Worm (Caenorhabditis elegans) whole organism, L1 larva: ENCODE measurements around the gene gmap-2.
A peak's percentile ranks its signal among the peaks of the same experiment; 100 is the strongest.

ENCODE experiments used
- C04F5.9 ChIP-seq: sonication (generic microtip); optimal IDR thresholded peaks from 2 replicates; lab custom pipeline; 2016; ENCODE audit warnings: missing genetic modification characterization, missing compliant biosample characterization
- C16A3.4 ChIP-seq: fragments of 150-350 bp; optimal IDR thresholded peaks from 2 replicates; lab custom pipeline; 2014; ENCODE audit warnings: missing biosample characterization, missing genetic modification characterization
- C34B4.2 ChIP-seq: sonication (generic microtip); optimal IDR thresholded peaks from 2 replicates; lab custom pipeline; 2017; ENCODE audit warnings: mild to moderate bottlenecking, missing genetic modification characterization, missing compliant biosample characterization
- Y116A8C.19 ChIP-seq: sonication (generic microtip); optimal IDR thresholded peaks from 2 replicates; lab custom pipeline; 2016; ENCODE audit warnings: missing compliant biosample characterization, missing genetic modification characterization, borderline replicate concordance
- aha-1 ChIP-seq: fragments of 150-350 bp; optimal IDR thresholded peaks from 2 replicates; lab custom pipeline; 2014; ENCODE audit warnings: missing biosample characterization, missing genetic modification characterization
- aly-2 ChIP-seq: fragments of 150-350 bp; optimal IDR thresholded peaks from 2 replicates; lab custom pipeline; 2014; ENCODE audit warnings: missing biosample characterization, missing genetic modification characterization
- ama-1 ChIP-seq: fragments of 150-350 bp; optimal IDR thresholded peaks from 2 replicates; lab custom pipeline; 2014
- ceh-63 ChIP-seq: fragments of 200-800 bp; sonication (Bioruptor generic); optimal IDR thresholded peaks from 2 replicates; lab custom pipeline; 2018; ENCODE audit warnings: mild to moderate bottlenecking, missing genetic modification characterization, missing compliant biosample characterization
- ceh-8 ChIP-seq: fragments of 200-800 bp; sonication (Bioruptor generic); optimal IDR thresholded peaks from 2 replicates; lab custom pipeline; 2018; ENCODE audit warnings: mild to moderate bottlenecking, missing genetic modification characterization, moderate library complexity, missing compliant biosample characterization
- ceh-90 ChIP-seq: sonication (generic microtip); optimal IDR thresholded peaks from 2 replicates; lab custom pipeline; 2016; ENCODE audit warnings: missing genetic modification characterization, missing compliant biosample characterization
- egl-27 ChIP-seq, 2 experiments: fragments of 150-350 bp in 1 of 2; sonication (generic microtip); optimal IDR thresholded peaks; 3 replicates each; lab custom pipeline; 2017 to 2018; ENCODE audit warnings: missing biosample characterization in 2 of 2, missing genetic modification characterization in 2 of 2, missing genetic modification reagents in 2 of 2
- elt-2 ChIP-seq: sonication (generic microtip); optimal IDR thresholded peaks from 2 replicates; lab custom pipeline; 2016; ENCODE audit warnings: missing genetic modification characterization, mild to moderate bottlenecking, inconsistent platforms, missing compliant biosample characterization, missing genetic modification reagents
- fkh-4 ChIP-seq: sonication (generic microtip); optimal IDR thresholded peaks from 2 replicates; lab custom pipeline; 2016; ENCODE audit warnings: missing compliant biosample characterization, missing genetic modification characterization, borderline replicate concordance
- fkh-8 ChIP-seq: sonication (generic microtip); optimal IDR thresholded peaks from 2 replicates; lab custom pipeline; 2016; ENCODE audit warnings: mild to moderate bottlenecking, missing genetic modification characterization, missing compliant biosample characterization
- fos-1 ChIP-seq: fragments of 150-350 bp; optimal IDR thresholded peaks from 2 replicates; lab custom pipeline; 2014; ENCODE audit warnings: missing biosample characterization, missing genetic modification characterization
- hlh-4 ChIP-seq: sonication (generic microtip); optimal IDR thresholded peaks from 2 replicates; lab custom pipeline; 2016; ENCODE audit warnings: mild to moderate bottlenecking, missing genetic modification characterization, missing compliant biosample characterization
- hpl-2 ChIP-seq: fragments of 150-350 bp; optimal IDR thresholded peaks from 2 replicates; lab custom pipeline; 2014; ENCODE audit warnings: missing biosample characterization, missing genetic modification reagents, missing genetic modification characterization
- lin-14 ChIP-seq: fragments of 200-800 bp; sonication (Bioruptor generic); optimal IDR thresholded peaks from 2 replicates; lab custom pipeline; 2018; ENCODE audit warnings: mild to moderate bottlenecking, missing genetic modification characterization, moderate library complexity, missing compliant biosample characterization
- lin-35 ChIP-seq, 2 experiments: fragments of 150-350 bp; optimal IDR thresholded peaks; 2 replicates each; lab custom pipeline; 2014; ENCODE audit warnings: missing biosample characterization in 2 of 2, missing genetic modification characterization in 2 of 2, missing genetic modification reagents in 2 of 2
- mdl-1 ChIP-seq, 2 experiments: fragments of 150-350 bp; optimal IDR thresholded peaks; 2 replicates each; lab custom pipeline; 2014 to 2017; ENCODE audit warnings: missing biosample characterization in 2 of 2, missing genetic modification characterization in 2 of 2, inconsistent platforms in 1 of 2
- mep-1 ChIP-seq: fragments of 150-350 bp; optimal IDR thresholded peaks from 2 replicates; lab custom pipeline; 2014; ENCODE audit warnings: missing biosample characterization, missing genetic modification characterization
- nhr-11 ChIP-seq: fragments of 150-350 bp; optimal IDR thresholded peaks from 2 replicates; lab custom pipeline; 2014; ENCODE audit warnings: missing biosample characterization, missing genetic modification characterization
- nhr-19 ChIP-seq: fragments of 200-800 bp; sonication (Bioruptor generic); conservative IDR thresholded peaks from 2 replicates; pipeline ENCODE4 v1.3.6; 2022; ENCODE audit warnings: missing genetic modification characterization, missing compliant biosample characterization
- nhr-20 ChIP-seq: sonication (generic microtip); optimal IDR thresholded peaks from 2 replicates; lab custom pipeline; 2016; ENCODE audit warnings: mild to moderate bottlenecking, missing genetic modification characterization, missing compliant biosample characterization
- nhr-47 ChIP-seq: sonication (generic microtip); optimal IDR thresholded peaks from 2 replicates; lab custom pipeline; 2016; ENCODE audit warnings: mild to moderate bottlenecking, missing genetic modification characterization, moderate library complexity, missing compliant biosample characterization
- nhr-71 ChIP-seq: sonication (generic microtip); optimal IDR thresholded peaks from 2 replicates; lab custom pipeline; 2016; ENCODE audit warnings: mild to moderate bottlenecking, missing genetic modification characterization, moderate library complexity, missing compliant biosample characterization
- nhr-85 ChIP-seq: sonication (generic microtip); peaks from one replicate; lab custom pipeline; 2016; ENCODE audit warnings: missing genetic modification characterization, inconsistent platforms, missing compliant biosample characterization
- nhr-90 ChIP-seq: sonication (generic microtip); optimal IDR thresholded peaks from 2 replicates; lab custom pipeline; 2016; ENCODE audit warnings: mild to moderate bottlenecking, missing genetic modification characterization, missing compliant biosample characterization; ENCODE audit not compliant: poor library complexity
- pqm-1 ChIP-seq: sonication (generic microtip); optimal IDR thresholded peaks from 3 replicates; lab custom pipeline; 2017; ENCODE audit warnings: missing biosample characterization, missing genetic modification characterization
- snpc-4 ChIP-seq: fragments of 150-350 bp; optimal IDR thresholded peaks from 2 replicates; lab custom pipeline; 2014; ENCODE audit warnings: missing biosample characterization, missing genetic modification characterization
- snu-23 ChIP-seq: sonication (generic microtip); optimal IDR thresholded peaks from 2 replicates; lab custom pipeline; 2016; ENCODE audit warnings: missing genetic modification characterization, missing compliant biosample characterization
- sox-4 ChIP-seq: sonication (generic microtip); optimal IDR thresholded peaks from 2 replicates; lab custom pipeline; 2016; ENCODE audit warnings: missing genetic modification characterization, missing compliant biosample characterization
- tlp-1 ChIP-seq: fragments of 150-350 bp; optimal IDR thresholded peaks from 2 replicates; lab custom pipeline; 2014; ENCODE audit warnings: missing biosample characterization, missing genetic modification characterization
- unc-62 ChIP-seq: fragments of 150-350 bp; optimal IDR thresholded peaks from 2 replicates; lab custom pipeline; 2014; ENCODE audit warnings: missing biosample characterization, missing genetic modification reagents, missing genetic modification characterization
- vab-15 ChIP-seq: sonication (generic microtip); optimal IDR thresholded peaks from 2 replicates; lab custom pipeline; 2017; ENCODE audit warnings: missing genotype, mild to moderate bottlenecking, missing genetic modification characterization, missing compliant biosample characterization
- zag-1 ChIP-seq: fragments of 150-350 bp; optimal IDR thresholded peaks from 2 replicates; lab custom pipeline; 2014; ENCODE audit warnings: missing biosample characterization, missing genetic modification characterization
- ztf-11 ChIP-seq, 2 experiments: sonication (generic microtip); optimal IDR thresholded peaks; 2 replicates each; lab custom pipeline; 2016 to 2017; ENCODE audit warnings: missing genetic modification characterization in 2 of 2, missing biosample characterization in 1 of 2, missing compliant biosample characterization in 1 of 2

Gene gmap-2

DNA sequence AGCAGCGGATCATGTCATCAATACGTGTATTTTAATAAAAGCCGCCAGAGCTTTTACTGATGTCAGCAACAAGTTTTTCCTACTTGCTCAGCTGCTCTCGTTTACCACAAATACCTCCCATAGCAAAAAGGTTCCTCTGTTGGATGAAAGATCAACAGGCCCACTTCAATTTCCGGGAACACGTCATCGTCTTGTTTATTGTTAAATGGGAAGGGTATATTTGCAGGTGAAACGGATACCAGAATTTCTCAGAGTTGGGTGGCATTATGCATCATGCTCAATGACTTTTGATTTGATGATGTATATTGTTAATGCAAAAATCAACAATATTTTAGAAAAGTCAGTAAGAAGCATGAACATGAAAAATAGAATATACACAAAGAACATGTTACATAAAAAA, 8.1 kb upstream of the gmap-2 start:
- peak; percentile 9 for TF ChIP-seq nhr-71 (tag; lab: Kevin White, UChicago)
- no peak for TF ChIP-seq snu-23 (GFP tag; lab: Kevin White, UChicago)
- peak; percentile 55 for TF ChIP-seq fkh-8 (tag; lab: Kevin White, UChicago)
- no peak for TF ChIP-seq aly-2 (tag; lab: Kevin White, UChicago)
- TF ChIP-seq snpc-4, result no peak
- TF ChIP-seq ztf-11 (tag; optimal IDR thresholded peaks at IDR 0.05; lab: Kevin White, UChicago), result no peak
- TF ChIP-seq C16A3.4, result no peak
- TF ChIP-seq nhr-19 (GFP tag; lab: Robert Waterston, UW), result no peak
- peak; percentile 79 for TF ChIP-seq hlh-4 (tag; lab: Kevin White, UChicago)
- TF ChIP-seq ceh-90 (tag; lab: Kevin White, UChicago), result no peak
- TF ChIP-seq fkh-4 (tag; lab: Kevin White, UChicago), result no peak
- TF ChIP-seq hpl-2 (GFP tag; lab: Kevin White, UChicago), result no peak
- no peak for TF ChIP-seq tlp-1 (tag; lab: Kevin White, UChicago)
- no peak for TF ChIP-seq elt-2 (tag; lab: Kevin White, UChicago)
- no peak for TF ChIP-seq Y116A8C.19
- TF ChIP-seq ceh-8 (GFP tag; lab: Kevin White, UChicago), result no peak

DNA sequence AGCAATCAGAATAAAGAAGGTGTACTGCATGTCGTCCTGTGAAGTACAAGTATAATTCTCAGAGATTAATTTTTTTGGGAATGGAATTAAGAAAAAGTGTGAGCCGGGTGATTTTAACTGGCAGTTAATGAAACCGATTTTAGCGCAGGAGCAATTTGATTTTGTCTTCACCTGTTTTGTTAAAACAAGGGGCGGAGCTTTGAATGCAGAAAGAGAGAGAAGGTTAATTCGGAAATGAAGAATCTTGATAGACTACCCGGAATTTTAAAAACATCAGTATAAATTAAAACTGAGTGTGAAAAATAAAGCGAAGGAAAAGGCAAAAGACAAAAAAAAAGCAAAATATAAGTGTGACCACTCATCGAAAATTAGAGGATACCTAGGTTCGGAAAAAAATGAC, 3.5 kb upstream of the gmap-2 start, which contains the start of gene C05E7.3:
Gene C05E7.3, minus strand, starts transcription at position 101 of the 400 bp plus-strand sequence.
- TF ChIP-seq hlh-4 (tag; lab: Kevin White, UChicago), result no peak
- no peak for TF ChIP-seq C16A3.4
- TF ChIP-seq zag-1 (tag; lab: Kevin White, UChicago), result no peak
- no peak for TF ChIP-seq unc-62 (GFP tag; lab: Kevin White, UChicago)
- no peak for TF ChIP-seq nhr-11 (tag; lab: Kevin White, UChicago)
- TF ChIP-seq vab-15 (tag; lab: Kevin White, UChicago), result no peak
- TF ChIP-seq mep-1 (tag; lab: Kevin White, UChicago), result no peak
- TF ChIP-seq C34B4.2, result no peak
- no peak for TF ChIP-seq aha-1
- TF ChIP-seq egl-27 (tag; optimal IDR thresholded peaks at IDR 0.05; lab: Kevin White, UChicago), result no peak
- no peak for TF ChIP-seq ceh-63
- TF ChIP-seq sox-4 (tag; lab: Kevin White, UChicago), result no peak
- TF ChIP-seq Y116A8C.19, result no peak
- TF ChIP-seq C04F5.9, result no peak
- TF ChIP-seq nhr-90 (tag; lab: Kevin White, UChicago), result no peak
- no peak for TF ChIP-seq mdl-1 (tag; optimal IDR thresholded peaks at IDR 0.05; lab: Kevin White, UChicago)
- TF ChIP-seq pqm-1 (tag; lab: Kevin White, UChicago), result no peak
- no peak for TF ChIP-seq tlp-1 (tag; lab: Kevin White, UChicago)
- no peak for TF ChIP-seq ama-1 (lab: Kevin White, UChicago)
- TF ChIP-seq, all 84 proteins: peak for 0

DNA sequence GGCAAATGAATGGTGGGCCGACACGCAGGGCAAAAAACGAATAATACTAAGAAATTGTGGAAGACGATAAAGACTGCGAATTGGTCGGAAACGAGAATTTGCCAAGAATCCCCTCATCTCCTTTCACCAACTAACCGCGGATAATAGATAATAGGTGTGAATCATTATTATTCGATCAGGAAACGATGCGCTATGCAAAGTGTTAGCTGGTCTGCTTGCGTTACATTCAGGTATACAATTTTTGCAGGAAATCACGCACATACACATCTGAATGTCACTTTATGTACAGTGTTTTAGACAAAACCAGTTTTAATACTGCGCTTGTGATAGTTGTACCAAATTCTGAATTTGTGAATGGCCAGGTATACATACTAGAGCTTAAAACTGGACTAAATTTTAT, 1.6 kb upstream of the gmap-2 start:
- TF ChIP-seq hpl-2 (GFP tag; lab: Kevin White, UChicago) (no peak), nhr-85 (tag; lab: Kevin White, UChicago) (peak; percentile 30)

DNA sequence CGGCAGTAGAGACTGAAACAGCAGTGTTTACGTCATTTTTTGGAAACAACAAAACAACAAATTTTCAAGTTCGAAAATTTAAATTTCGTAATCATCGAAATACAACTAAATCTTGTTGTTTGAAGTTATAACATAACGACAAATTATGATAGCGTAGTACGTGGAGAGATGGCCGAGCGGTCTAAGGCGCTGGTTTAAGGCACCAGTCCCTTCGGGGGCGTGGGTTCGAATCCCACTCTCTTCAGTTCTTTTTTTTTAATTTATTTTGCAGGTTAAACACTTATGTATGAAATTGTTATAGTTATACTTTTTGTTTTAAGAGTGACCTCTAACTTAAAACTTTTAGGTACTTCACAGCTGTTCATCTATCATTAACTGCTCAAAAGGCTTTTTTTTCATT, 770 bp downstream of the gmap-2 start:
- peak; percentile 31 for TF ChIP-seq nhr-19 (GFP tag; lab: Robert Waterston, UW)
- TF ChIP-seq fkh-4 (tag; lab: Kevin White, UChicago), result no peak
- TF ChIP-seq lin-14 (GFP tag; lab: Kevin White, UChicago), result peak; percentile 20
- peak; percentile 17 for TF ChIP-seq nhr-71 (tag; lab: Kevin White, UChicago)
- peak in 1 of 2 experiments; percentile 25 for TF ChIP-seq lin-35 (GFP tag; optimal IDR thresholded peaks at IDR 0.05; lab: Kevin White, UChicago)
- peak; percentile 38 for TF ChIP-seq snu-23 (GFP tag; lab: Kevin White, UChicago)
- TF ChIP-seq nhr-47 (tag; lab: Kevin White, UChicago), result peak; percentile 5
- TF ChIP-seq nhr-20, result peak; percentile 17
- TF ChIP-seq fos-1, result no peak
- peak; percentile 12 for TF ChIP-seq mep-1 (tag; lab: Kevin White, UChicago)
